Fruit fly (Drosophila melanogaster) whole organism, embryonic: ENCODE measurements around the gene mld.

Experiments used
- Antp ChIP-seq: fragments of 200-800 bp; sonication (Bioruptor generic); optimal IDR thresholded peaks from 3 replicates; lab custom pipeline; 2016; ENCODE audit warnings: missing biosample characterization, missing genetic modification characterization
- CG10565 ChIP-seq: fragments of 200-800 bp; sonication (Bioruptor generic); optimal IDR thresholded peaks from 3 replicates; lab custom pipeline; 2016; ENCODE audit warnings: missing biosample characterization, mild to moderate bottlenecking, missing genetic modification characterization
- CG10959 ChIP-seq: fragments of 200-800 bp; sonication (Bioruptor generic); IDR thresholded peaks from 2 replicates; pipeline ENCODE4 v1.3.6; 2022; ENCODE audit warnings: missing biosample characterization, missing genetic modification characterization
- CG1233 ChIP-seq: fragments of 200-800 bp; sonication (Bioruptor generic); optimal IDR thresholded peaks from 4 replicates; lab custom pipeline; 2018; ENCODE audit warnings: missing biosample characterization, mild to moderate bottlenecking, missing genetic modification characterization
- CG13624 ChIP-seq: fragments of 200-800 bp; sonication (Bioruptor generic); optimal IDR thresholded peaks from 2 replicates; lab custom pipeline; 2016; ENCODE audit warnings: missing biosample characterization, missing genetic modification characterization
- CG17361 ChIP-seq: fragments of 200-800 bp; sonication (Bioruptor generic); IDR thresholded peaks from 3 replicates; pipeline ENCODE4 v1.3.6; 2022; ENCODE audit warnings: missing biosample characterization, missing genetic modification characterization
- CG18011 ChIP-seq: fragments of 200-800 bp; sonication (Bioruptor generic); optimal IDR thresholded peaks from 2 replicates; lab custom pipeline; 2017; ENCODE audit warnings: missing biosample characterization, missing genetic modification characterization, mild to moderate bottlenecking, moderate library complexity, missing genotype
- CG2889 ChIP-seq: fragments of 200-800 bp; sonication (Bioruptor generic); IDR thresholded peaks from 3 replicates; pipeline ENCODE4 v1.3.6; 2022; ENCODE audit warnings: missing biosample characterization, missing genetic modification characterization
- CG31365 ChIP-seq: fragments of 200-800 bp; sonication (Bioruptor generic); optimal IDR thresholded peaks from 2 replicates; lab custom pipeline; 2018; ENCODE audit warnings: missing biosample characterization, mild to moderate bottlenecking, missing genetic modification characterization
- CG31441 ChIP-seq: fragments of 200-800 bp; sonication (Bioruptor generic); IDR thresholded peaks from 2 replicates; pipeline ENCODE4 v1.3.6; 2022; ENCODE audit warnings: missing biosample characterization, missing genetic modification characterization
- CG34224 ChIP-seq: fragments of 200-800 bp; sonication (Bioruptor generic); IDR thresholded peaks from 3 replicates; pipeline ENCODE4 v1.3.6; 2022; ENCODE audit warnings: missing biosample characterization, missing genetic modification characterization; ENCODE audit not compliant: partially characterized antibody
- CG4730 ChIP-seq: fragments of 200-800 bp; sonication (Bioruptor generic); IDR thresholded peaks from 2 replicates; pipeline ENCODE4 v1.3.6; 2022; ENCODE audit warnings: missing biosample characterization, missing genetic modification characterization
- CG6765 ChIP-seq: fragments of 200-800 bp; sonication (Bioruptor generic); optimal IDR thresholded peaks from 3 replicates; lab custom pipeline; 2017; ENCODE audit warnings: missing biosample characterization, mild to moderate bottlenecking, missing genetic modification characterization
- CG6854 ChIP-seq: fragments of 200-800 bp; sonication (Bioruptor generic); optimal IDR thresholded peaks from 3 replicates; lab custom pipeline; 2017; ENCODE audit warnings: missing biosample characterization, mild to moderate bottlenecking, missing genetic modification characterization
- CG7271 ChIP-seq: fragments of 200-800 bp; sonication (Bioruptor generic); optimal IDR thresholded peaks from 2 replicates; lab custom pipeline; 2018; ENCODE audit warnings: missing biosample characterization, mild to moderate bottlenecking, missing genetic modification characterization, moderate library complexity
- CG8290 ChIP-seq, 3 experiments: fragments of 200-800 bp; sonication (Bioruptor generic); optimal IDR thresholded peaks; 2 replicates each; lab custom pipeline; 2016 to 2019; ENCODE audit warnings: missing biosample characterization in 3 of 3, missing genetic modification characterization in 3 of 3, mild to moderate bottlenecking in 2 of 3, moderate library complexity in 1 of 3
- CG8478 ChIP-seq: fragments of >200 bp; optimal IDR thresholded peaks from 2 replicates; lab custom pipeline; 2018
- CG8924 ChIP-seq: fragments of 200-800 bp; optimal IDR thresholded peaks from 3 replicates; lab custom pipeline; 2019; ENCODE audit warnings: missing biosample characterization, mild to moderate bottlenecking, missing genetic modification characterization, moderate library complexity
- Dek ChIP-seq: fragments of 200-800 bp; sonication (Bioruptor generic); optimal IDR thresholded peaks from 3 replicates; lab custom pipeline; 2019; ENCODE audit warnings: missing biosample characterization, mild to moderate bottlenecking, missing genetic modification characterization, moderate library complexity
- Doc2 ChIP-seq: fragments of 200-800 bp; sonication (Bioruptor generic); IDR thresholded peaks from 2 replicates; pipeline ENCODE4 v1.3.6; 2022; ENCODE audit warnings: missing biosample characterization, missing genetic modification characterization
- ERR ChIP-seq: fragments of 200-800 bp; sonication (Bioruptor generic); optimal IDR thresholded peaks from 2 replicates; lab custom pipeline; 2016; ENCODE audit warnings: missing biosample characterization, missing genetic modification characterization
- Eip74EF ChIP-seq, 2 experiments: fragments of 200-800 bp in 1 of 2; fragments of >200 bp in 1 of 2; sonication (Bioruptor generic) in 1 of 2; optimal IDR thresholded peaks; 2 replicates each; lab custom pipeline; 2017 to 2019; ENCODE audit warnings: missing biosample characterization in 2 of 2, missing genetic modification characterization in 2 of 2, mild to moderate bottlenecking in 1 of 2, moderate library complexity in 1 of 2
- Fer2 ChIP-seq: fragments of 200-800 bp; sonication (Bioruptor generic); optimal IDR thresholded peaks from 2 replicates; lab custom pipeline; 2018; ENCODE audit warnings: missing biosample characterization, mild to moderate bottlenecking, missing genetic modification characterization, moderate library complexity
- H2.0 ChIP-seq: fragments of 200-800 bp; sonication (Bioruptor generic); IDR thresholded peaks from 2 replicates; pipeline ENCODE4 v1.3.6; 2022; ENCODE audit warnings: missing biosample characterization, missing genetic modification characterization
- MESR4 ChIP-seq: fragments of 200-800 bp; sonication (Bioruptor generic); optimal IDR thresholded peaks from 2 replicates; lab custom pipeline; 2018; ENCODE audit warnings: missing biosample characterization, mild to moderate bottlenecking, missing genetic modification characterization, moderate library complexity
- NC2β ChIP-seq: fragments of 200-800 bp; sonication (Bioruptor generic); optimal IDR thresholded peaks from 2 replicates; lab custom pipeline; 2016; ENCODE audit warnings: missing biosample characterization, missing genetic modification characterization
- PHDP ChIP-seq: fragments of 200-800 bp; sonication (Bioruptor generic); optimal IDR thresholded peaks from 3 replicates; lab custom pipeline; 2018; ENCODE audit warnings: missing biosample characterization, mild to moderate bottlenecking, missing genetic modification characterization, moderate library complexity
- Sry-δ ChIP-seq: fragments of 200-800 bp; sonication (Bioruptor generic); optimal IDR thresholded peaks from 2 replicates; lab custom pipeline; 2016; ENCODE audit warnings: missing biosample characterization, missing genetic modification characterization
- Trl ChIP-seq, 3 experiments: fragments of >200 bp in 2 of 3; fragments of 200-800 bp in 1 of 3; sonication (Bioruptor generic) in 1 of 3; optimal IDR thresholded peaks; 2 replicates in 1 of 3; 3 replicates in 2 of 3; lab custom pipeline; 2016 to 2017; ENCODE audit warnings: missing biosample characterization in 1 of 3, missing genetic modification characterization in 1 of 3
- Vsx1 ChIP-seq: fragments of 200-800 bp; sonication (Bioruptor generic); optimal IDR thresholded peaks from 2 replicates; lab custom pipeline; 2017; ENCODE audit warnings: missing biosample characterization, mild to moderate bottlenecking, missing genetic modification characterization, missing genetic modification reagents
- ap ChIP-seq: fragments of 200-800 bp; sonication (Bioruptor generic); IDR thresholded peaks from 2 replicates; pipeline ENCODE4 v1.3.6; 2022; ENCODE audit warnings: missing biosample characterization, missing genetic modification characterization
- caup ChIP-seq: fragments of 200-800 bp; sonication (Bioruptor generic); optimal IDR thresholded peaks from 3 replicates; lab custom pipeline; 2017; ENCODE audit warnings: missing biosample characterization, mild to moderate bottlenecking, missing genetic modification characterization, moderate library complexity; ENCODE audit not compliant: severe bottlenecking
- corto ChIP-seq: fragments of 200-800 bp; sonication (Bioruptor generic); optimal IDR thresholded peaks from 2 replicates; lab custom pipeline; 2016; ENCODE audit warnings: missing biosample characterization, mild to moderate bottlenecking, missing genetic modification characterization, moderate library complexity
- emc ChIP-seq: fragments of 200-800 bp; sonication (Bioruptor generic); optimal IDR thresholded peaks from 2 replicates; lab custom pipeline; 2016; ENCODE audit warnings: missing biosample characterization, missing genetic modification characterization
- fu2 ChIP-seq: fragments of 200-800 bp; sonication (Bioruptor generic); optimal IDR thresholded peaks from 2 replicates; lab custom pipeline; 2016; ENCODE audit warnings: missing biosample characterization, missing genetic modification characterization
- gcm2 ChIP-seq: fragments of 200-800 bp; sonication (Bioruptor generic); optimal IDR thresholded peaks from 2 replicates; lab custom pipeline; 2016; ENCODE audit warnings: missing biosample characterization, missing genetic modification characterization
- gsb-n ChIP-seq: fragments of 200-800 bp; sonication (Bioruptor generic); optimal IDR thresholded peaks from 3 replicates; lab custom pipeline; 2018; ENCODE audit warnings: missing biosample characterization, mild to moderate bottlenecking, missing genetic modification characterization
- hbn ChIP-seq: fragments of 200-800 bp; sonication (Bioruptor generic); IDR thresholded peaks from 2 replicates; pipeline ENCODE4 v1.3.6; 2022; ENCODE audit warnings: missing biosample characterization, missing genetic modification characterization; ENCODE audit not compliant: partially characterized antibody
- insv ChIP-seq, 2 experiments: fragments of 200-800 bp; sonication (Bioruptor generic); optimal IDR thresholded peaks; 3 replicates each; lab custom pipeline; 2016 to 2018; ENCODE audit warnings: missing biosample characterization in 2 of 2, missing genetic modification characterization in 2 of 2
- jigr1 ChIP-seq: fragments of 200-800 bp; sonication (Bioruptor generic); IDR thresholded peaks from 3 replicates; pipeline ENCODE4 v1.3.6; 2022; ENCODE audit warnings: missing biosample characterization, missing genetic modification characterization
- lab ChIP-seq: fragments of 200-800 bp; sonication (Bioruptor generic); optimal IDR thresholded peaks from 3 replicates; lab custom pipeline; 2017; ENCODE audit warnings: missing biosample characterization, missing genetic modification characterization, mild to moderate bottlenecking, moderate library complexity, missing genetic modification reagents
- pho ChIP-seq: fragments of 200-800 bp; sonication (Bioruptor generic); optimal IDR thresholded peaks from 2 replicates; lab custom pipeline; 2016; ENCODE audit warnings: missing biosample characterization, missing genetic modification characterization
- row ChIP-seq: fragments of 200-800 bp; sonication (Bioruptor generic); IDR thresholded peaks from 3 replicates; pipeline ENCODE4 v1.3.6; 2022; ENCODE audit warnings: missing biosample characterization, missing genetic modification characterization
- sens ChIP-seq: fragments of 200-800 bp; sonication (Bioruptor generic); peaks from one replicate; lab custom pipeline; 2016; ENCODE audit warnings: missing biosample characterization, missing genetic modification characterization
- sens-2 ChIP-seq: fragments of 200-800 bp; sonication (Bioruptor generic); IDR thresholded peaks from 2 replicates; pipeline ENCODE4 v1.3.6; 2022; ENCODE audit warnings: missing biosample characterization, missing genetic modification characterization
- slou ChIP-seq: fragments of 200-800 bp; sonication (Bioruptor generic); optimal IDR thresholded peaks from 3 replicates; lab custom pipeline; 2016; ENCODE audit warnings: missing biosample characterization, missing genetic modification characterization
- stwl ChIP-seq: fragments of 200-800 bp; sonication (Bioruptor generic); optimal IDR thresholded peaks from 3 replicates; lab custom pipeline; 2018; ENCODE audit warnings: missing biosample characterization, mild to moderate bottlenecking, missing genetic modification characterization, moderate library complexity
- sug ChIP-seq: fragments of 200-800 bp; optimal IDR thresholded peaks from 2 replicates; lab custom pipeline; 2019; ENCODE audit warnings: missing biosample characterization, mild to moderate bottlenecking, missing genetic modification characterization, moderate library complexity
- usp ChIP-seq: fragments of >200 bp; optimal IDR thresholded peaks from 2 replicates; lab custom pipeline; 2017; ENCODE audit warnings: missing biosample characterization, missing genetic modification characterization

mld gene

DNA sequence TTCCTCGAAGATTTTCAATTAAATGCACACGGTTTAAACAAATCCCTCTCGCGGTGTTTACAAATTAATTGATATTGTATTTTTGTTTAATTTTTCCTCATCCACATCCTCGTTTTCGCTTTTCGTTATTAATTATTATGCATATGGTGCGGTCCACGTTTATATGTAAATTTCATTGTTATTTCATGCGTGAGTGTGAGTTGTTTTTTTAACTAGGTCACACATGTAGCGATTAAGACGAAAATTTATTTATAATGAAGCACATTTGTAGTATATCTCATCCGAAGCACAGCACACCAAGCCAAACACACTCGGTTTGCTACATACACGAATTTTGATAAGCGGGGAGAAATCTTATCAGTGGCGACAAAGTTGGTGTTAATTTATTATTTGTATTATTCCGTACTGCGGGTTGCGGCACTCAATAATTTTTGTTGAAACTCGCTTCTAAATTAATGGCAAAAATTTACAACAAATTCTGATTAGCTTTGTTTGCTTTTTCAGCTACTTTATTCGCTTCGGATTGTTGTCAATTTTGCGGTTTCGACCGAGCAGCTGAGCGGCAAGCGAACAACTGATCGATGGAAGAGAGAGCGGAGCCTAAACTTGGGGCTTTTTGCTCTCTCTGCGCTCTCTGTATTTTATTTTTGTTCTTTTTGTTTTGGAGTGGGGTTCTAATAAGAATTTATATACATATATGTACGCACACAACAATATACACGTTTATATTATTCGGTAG is 13.9 kb upstream of the mld start (continued):
- TF ChIP-seq Eip74EF (GFP tag; optimal IDR thresholded peaks at IDR 0.05; lab: Kevin White, UChicago) (no peak), CG31365 (tag; lab: Kevin White, UChicago) (no peak), Fer2 (no peak), Antp (GFP tag; lab: Kevin White, UChicago) (no peak), Vsx1 (GFP tag; lab: Kevin White, UChicago) (peak; percentile 77), stwl (tag; lab: Kevin White, UChicago) (no peak), CG13624 (GFP tag; lab: Kevin White, UChicago) (no peak), gsb-n (tag; lab: Kevin White, UChicago) (no peak), corto (no peak), MESR4 (GFP tag; lab: Kevin White, UChicago) (no peak), CG10959 (GFP tag; lab: Robert Waterston, UW) (no peak), CG2889 (GFP tag; lab: Robert Waterston, UW) (no peak), H2.0 (no peak), CG1233 (GFP tag; lab: Kevin White, UChicago) (no peak), CG4730 (GFP tag; lab: Robert Waterston, UW) (no peak), sug (tag; lab: Kevin White, UChicago) (peak; percentile 67), Dek (tag; lab: Kevin White, UChicago) (no peak), ap (GFP tag; lab: Robert Waterston, UW) (no peak), hbn (GFP tag; lab: Robert Waterston, UW) (no peak), fu2 (GFP tag; lab: Kevin White, UChicago) (no peak), ERR (GFP tag; lab: Kevin White, UChicago) (peak; percentile 20), jigr1 (GFP tag; lab: Robert Waterston, UW) (no peak), CG8924 (tag; lab: Kevin White, UChicago) (peak; percentile 22), CG17361 (no peak), emc (GFP tag; lab: Kevin White, UChicago) (no peak), gcm2 (GFP tag; lab: Kevin White, UChicago) (no peak), sens-2 (no peak), caup (GFP tag; lab: Kevin White, UChicago) (peak; percentile 21), Doc2 (GFP tag; lab: Robert Waterston, UW) (no peak), CG7271 (tag; lab: Kevin White, UChicago) (no peak), pho (GFP tag; lab: Kevin White, UChicago) (no peak), PHDP (no peak), insv (GFP tag; optimal IDR thresholded peaks at IDR 0.05; lab: Kevin White, UChicago) (no peak), CG10565 (no peak), CG6854 (no peak), Trl (optimal IDR thresholded peaks at IDR 0.05; lab: Kevin White, UChicago) (peak; percentile 82 to 95), Trl (GFP tag; optimal IDR thresholded peaks at IDR 0.05; lab: Kevin White, UChicago) (no peak), usp (GFP tag; lab: Kevin White, UChicago) (no peak), row (GFP tag; lab: Robert Waterston, UW) (no peak), lab (GFP tag; lab: Kevin White, UChicago) (peak; percentile 55), CG8478 (no peak), slou (GFP tag; lab: Kevin White, UChicago) (no peak), NC2β (GFP tag; lab: Kevin White, UChicago) (no peak), CG6765 (no peak), Sry-δ (no peak), CG8290 (GFP tag; optimal IDR thresholded peaks at IDR 0.05; lab: Kevin White, UChicago) (no peak), CG8290 (tag; optimal IDR thresholded peaks at IDR 0.05; lab: Kevin White, UChicago) (peak in 1 of 2 experiments; percentile 47), CG34224 (GFP tag; lab: Robert Waterston, UW) (peak; percentile 18; the same call in 1 of the 3 replicates), CG31441 (GFP tag; lab: Robert Waterston, UW) (no peak), sens (GFP tag; lab: Kevin White, UChicago) (peak; percentile 52), CG18011 (GFP tag; lab: Kevin White, UChicago) (no peak)
